Worm (Caenorhabditis elegans) whole organism, L4 larva: ENCODE results near the gene slc-25A32.

Experiments used
- ceh-28 ChIP-seq: fragments of 150-350 bp; optimal IDR thresholded peaks from 2 replicates; lab custom pipeline; 2014; ENCODE audit warnings: missing biosample characterization, missing genetic modification reagents, missing genetic modification characterization
- nhr-11 ChIP-seq: fragments of 150-350 bp; optimal IDR thresholded peaks from 2 replicates; lab custom pipeline; 2014; ENCODE audit warnings: missing biosample characterization, missing genetic modification characterization
- nhr-237 ChIP-seq: sonication (generic microtip); optimal IDR thresholded peaks from 2 replicates; lab custom pipeline; 2017; ENCODE audit warnings: missing biosample characterization, missing genetic modification characterization
- nhr-76 ChIP-seq: fragments of 150-350 bp; optimal IDR thresholded peaks from 2 replicates; lab custom pipeline; 2014; ENCODE audit warnings: missing biosample characterization, missing genetic modification characterization

- TF ChIP-seq ceh-28, result no peak
- no peak for TF ChIP-seq nhr-11
- no peak for TF ChIP-seq nhr-76 (tag; lab: Kevin White, UChicago)
- TF ChIP-seq nhr-237, result no peak
Observed at ce11 chrII:8316701-8317100, 40.6 kb downstream of the slc-25A32 start.
